Worm (Caenorhabditis elegans) whole organism, L1 larva: ENCODE results near the gene T24G10.2.
A peak's percentile ranks its signal among the peaks of the same experiment; 100 is the strongest.

Experiments
- C04F5.9 ChIP-seq: sonication (generic microtip); optimal IDR thresholded peaks from 2 replicates; lab custom pipeline; 2016; ENCODE audit warnings: missing genetic modification characterization, missing compliant biosample characterization
- C34B4.2 ChIP-seq: sonication (generic microtip); optimal IDR thresholded peaks from 2 replicates; lab custom pipeline; 2017; ENCODE audit warnings: mild to moderate bottlenecking, missing genetic modification characterization, missing compliant biosample characterization
- Y116A8C.19 ChIP-seq: sonication (generic microtip); optimal IDR thresholded peaks from 2 replicates; lab custom pipeline; 2016; ENCODE audit warnings: missing compliant biosample characterization, missing genetic modification characterization, borderline replicate concordance
- aha-1 ChIP-seq: fragments of 150-350 bp; optimal IDR thresholded peaks from 2 replicates; lab custom pipeline; 2014; ENCODE audit warnings: missing biosample characterization, missing genetic modification characterization
- ama-1 ChIP-seq: fragments of 150-350 bp; optimal IDR thresholded peaks from 2 replicates; lab custom pipeline; 2014
- blmp-1 ChIP-seq: fragments of 150-350 bp; optimal IDR thresholded peaks from 2 replicates; lab custom pipeline; 2014; ENCODE audit warnings: missing biosample characterization, missing genetic modification characterization
- ceh-63 ChIP-seq: fragments of 200-800 bp; sonication (Bioruptor generic); optimal IDR thresholded peaks from 2 replicates; lab custom pipeline; 2018; ENCODE audit warnings: mild to moderate bottlenecking, missing genetic modification characterization, missing compliant biosample characterization
- ceh-82 ChIP-seq, 3 experiments: fragments of 150-350 bp in 1 of 3; sonication (generic microtip) in 2 of 3; optimal IDR thresholded peaks; 2 replicates each; lab custom pipeline; 2014 to 2017; ENCODE audit warnings: missing biosample characterization in 3 of 3, missing genetic modification characterization in 3 of 3
- ceh-88 ChIP-seq: fragments of 200-800 bp; sonication (Bioruptor generic); IDR thresholded peaks from 2 replicates; pipeline ENCODE4 v1.3.6; 2022; ENCODE audit warnings: missing genetic modification characterization, missing compliant biosample characterization
- dpl-1 ChIP-seq, 3 experiments: fragments of 150-350 bp in 2 of 3; sonication (generic microtip) in 1 of 3; optimal IDR thresholded peaks; 2 replicates each; lab custom pipeline; 2014 to 2017; ENCODE audit warnings: missing biosample characterization in 3 of 3, missing genetic modification characterization in 3 of 3, missing genetic modification reagents in 3 of 3
- dsc-1 ChIP-seq: sonication (generic microtip); optimal IDR thresholded peaks from 2 replicates; lab custom pipeline; 2016; ENCODE audit warnings: mild to moderate bottlenecking, missing genetic modification characterization, missing compliant biosample characterization
- efl-1 ChIP-seq, 4 experiments: fragments of 150-350 bp; optimal IDR thresholded peaks in 3 of 4; peaks in 1 of 4; 1 replicate in 1 of 4; 2 replicates in 3 of 4; lab custom pipeline; 2014; ENCODE audit warnings: missing biosample characterization in 2 of 4, missing genetic modification characterization in 2 of 4, missing genetic modification reagents in 2 of 4
- egl-13 ChIP-seq: sonication (generic microtip); optimal IDR thresholded peaks from 2 replicates; lab custom pipeline; 2016; ENCODE audit warnings: missing genotype, missing genetic modification reagents, missing genetic modification characterization, missing compliant biosample characterization
- egl-27 ChIP-seq, 2 experiments: fragments of 150-350 bp in 1 of 2; sonication (generic microtip); optimal IDR thresholded peaks; 3 replicates each; lab custom pipeline; 2017 to 2018; ENCODE audit warnings: missing biosample characterization in 2 of 2, missing genetic modification characterization in 2 of 2, missing genetic modification reagents in 2 of 2
- elt-3 ChIP-seq, 6 experiments: fragments of 150-350 bp in 1 of 6; sonication (generic microtip); optimal IDR thresholded peaks; 2 replicates each; lab custom pipeline; 2017 to 2018; ENCODE audit warnings: missing biosample characterization in 6 of 6, missing genetic modification characterization in 6 of 6, inconsistent platforms in 1 of 6
- fkh-10 ChIP-seq: sonication (generic microtip); optimal IDR thresholded peaks from 2 replicates; lab custom pipeline; 2017; ENCODE audit warnings: missing biosample characterization, missing genetic modification reagents, missing genetic modification characterization
- fkh-4 ChIP-seq: sonication (generic microtip); optimal IDR thresholded peaks from 2 replicates; lab custom pipeline; 2016; ENCODE audit warnings: missing compliant biosample characterization, missing genetic modification characterization, borderline replicate concordance
- fkh-8 ChIP-seq: sonication (generic microtip); optimal IDR thresholded peaks from 2 replicates; lab custom pipeline; 2016; ENCODE audit warnings: mild to moderate bottlenecking, missing genetic modification characterization, missing compliant biosample characterization
- fos-1 ChIP-seq: fragments of 150-350 bp; optimal IDR thresholded peaks from 2 replicates; lab custom pipeline; 2014; ENCODE audit warnings: missing biosample characterization, missing genetic modification characterization
- hlh-17 ChIP-seq: fragments of 200-800 bp; sonication (Bioruptor generic); optimal IDR thresholded peaks from 2 replicates; lab custom pipeline; 2018; ENCODE audit warnings: missing genetic modification characterization, mild to moderate bottlenecking, missing compliant biosample characterization, moderate library complexity, borderline replicate concordance
- hlh-4 ChIP-seq: sonication (generic microtip); optimal IDR thresholded peaks from 2 replicates; lab custom pipeline; 2016; ENCODE audit warnings: mild to moderate bottlenecking, missing genetic modification characterization, missing compliant biosample characterization
- hpl-2 ChIP-seq: fragments of 150-350 bp; optimal IDR thresholded peaks from 2 replicates; lab custom pipeline; 2014; ENCODE audit warnings: missing biosample characterization, missing genetic modification reagents, missing genetic modification characterization
- irx-1 ChIP-seq: sonication (generic microtip); optimal IDR thresholded peaks from 2 replicates; lab custom pipeline; 2016; ENCODE audit warnings: missing genetic modification characterization, missing compliant biosample characterization
- isw-1 ChIP-seq: fragments of 200-800 bp; sonication (Bioruptor generic); IDR thresholded peaks from 2 replicates; pipeline ENCODE4 v1.3.6; 2022; ENCODE audit warnings: missing genetic modification characterization, missing compliant biosample characterization
- lin-14 ChIP-seq: fragments of 200-800 bp; sonication (Bioruptor generic); optimal IDR thresholded peaks from 2 replicates; lab custom pipeline; 2018; ENCODE audit warnings: mild to moderate bottlenecking, missing genetic modification characterization, moderate library complexity, missing compliant biosample characterization
- lin-15B ChIP-seq: fragments of 150-350 bp; sonication (generic microtip); optimal IDR thresholded peaks from 3 replicates; lab custom pipeline; 2014; ENCODE audit warnings: missing biosample characterization, missing genetic modification characterization
- lin-35 ChIP-seq, 2 experiments: fragments of 150-350 bp; optimal IDR thresholded peaks; 2 replicates each; lab custom pipeline; 2014; ENCODE audit warnings: missing biosample characterization in 2 of 2, missing genetic modification characterization in 2 of 2, missing genetic modification reagents in 2 of 2
- mab-9 ChIP-seq: fragments of 200-800 bp; sonication (Bioruptor generic); IDR thresholded peaks from 2 replicates; pipeline ENCODE4 v1.3.6; 2022; ENCODE audit warnings: missing genetic modification reagents, missing genetic modification characterization, missing compliant biosample characterization
- mef-2 ChIP-seq: fragments of 150-350 bp; optimal IDR thresholded peaks from 2 replicates; lab custom pipeline; 2014; ENCODE audit warnings: missing biosample characterization, missing genetic modification characterization
- mep-1 ChIP-seq: fragments of 150-350 bp; optimal IDR thresholded peaks from 2 replicates; lab custom pipeline; 2014; ENCODE audit warnings: missing biosample characterization, missing genetic modification characterization
- nhr-11 ChIP-seq: fragments of 150-350 bp; optimal IDR thresholded peaks from 2 replicates; lab custom pipeline; 2014; ENCODE audit warnings: missing biosample characterization, missing genetic modification characterization
- nhr-12 ChIP-seq: sonication (generic microtip); optimal IDR thresholded peaks from 2 replicates; lab custom pipeline; 2017; ENCODE audit warnings: missing biosample characterization, missing genetic modification characterization
- nhr-20 ChIP-seq: sonication (generic microtip); optimal IDR thresholded peaks from 2 replicates; lab custom pipeline; 2016; ENCODE audit warnings: mild to moderate bottlenecking, missing genetic modification characterization, missing compliant biosample characterization
- nhr-237 ChIP-seq: fragments of 150-350 bp; optimal IDR thresholded peaks from 2 replicates; lab custom pipeline; 2014; ENCODE audit warnings: missing biosample characterization, missing genetic modification characterization
- nhr-47 ChIP-seq: sonication (generic microtip); optimal IDR thresholded peaks from 2 replicates; lab custom pipeline; 2016; ENCODE audit warnings: mild to moderate bottlenecking, missing genetic modification characterization, moderate library complexity, missing compliant biosample characterization
- nhr-77 ChIP-seq: fragments of 150-350 bp; optimal IDR thresholded peaks from 2 replicates; lab custom pipeline; 2014; ENCODE audit warnings: missing biosample characterization, missing genetic modification characterization
- nhr-84 ChIP-seq: sonication (generic microtip); optimal IDR thresholded peaks from 2 replicates; lab custom pipeline; 2017; ENCODE audit warnings: missing biosample characterization, missing genetic modification characterization
- pag-3 ChIP-seq: sonication (generic microtip); optimal IDR thresholded peaks from 2 replicates; lab custom pipeline; 2017; ENCODE audit warnings: missing genetic modification characterization, mild to moderate bottlenecking, missing compliant biosample characterization, antibody characterized with exemption, borderline replicate concordance; ENCODE audit not compliant: insufficient read depth
- pax-3 ChIP-seq: fragments of 200-800 bp; sonication (Bioruptor generic); optimal IDR thresholded peaks from 2 replicates; lab custom pipeline; 2018; ENCODE audit warnings: mild to moderate bottlenecking, missing genetic modification characterization, moderate library complexity, missing compliant biosample characterization
- pqm-1 ChIP-seq: sonication (generic microtip); optimal IDR thresholded peaks from 3 replicates; lab custom pipeline; 2017; ENCODE audit warnings: missing biosample characterization, missing genetic modification characterization
- rnt-1 ChIP-seq: sonication (generic microtip); optimal IDR thresholded peaks from 2 replicates; lab custom pipeline; 2016; ENCODE audit warnings: mild to moderate bottlenecking, missing genetic modification characterization, moderate library complexity, missing compliant biosample characterization
- skn-1 ChIP-seq: fragments of 150-350 bp; optimal IDR thresholded peaks from 2 replicates; lab custom pipeline; 2014; ENCODE audit warnings: missing biosample characterization, missing genetic modification characterization
- snpc-4 ChIP-seq: fragments of 150-350 bp; optimal IDR thresholded peaks from 2 replicates; lab custom pipeline; 2014; ENCODE audit warnings: missing biosample characterization, missing genetic modification characterization
- sox-4 ChIP-seq: sonication (generic microtip); optimal IDR thresholded peaks from 2 replicates; lab custom pipeline; 2016; ENCODE audit warnings: missing genetic modification characterization, missing compliant biosample characterization
- sptf-1 ChIP-seq: fragments of 150-350 bp; optimal IDR thresholded peaks from 2 replicates; lab custom pipeline; 2014; ENCODE audit warnings: missing biosample characterization, missing genetic modification characterization
- sup-37 ChIP-seq: fragments of 200-800 bp; sonication (Bioruptor generic); optimal IDR thresholded peaks from 2 replicates; lab custom pipeline; 2018; ENCODE audit warnings: mild to moderate bottlenecking, missing genetic modification characterization, missing compliant biosample characterization
- swsn-7 ChIP-seq: sonication (generic microtip); optimal IDR thresholded peaks from 2 replicates; lab custom pipeline; 2016; ENCODE audit warnings: missing genetic modification characterization, missing compliant biosample characterization
- tbx-2 ChIP-seq: sonication (generic microtip); optimal IDR thresholded peaks from 2 replicates; lab custom pipeline; 2016; ENCODE audit warnings: missing genetic modification characterization, missing compliant biosample characterization
- unc-130 ChIP-seq: fragments of 150-350 bp; optimal IDR thresholded peaks from 2 replicates; lab custom pipeline; 2017; ENCODE audit warnings: missing biosample characterization, missing genetic modification characterization, inconsistent platforms
- unc-62 ChIP-seq: fragments of 150-350 bp; optimal IDR thresholded peaks from 2 replicates; lab custom pipeline; 2014; ENCODE audit warnings: missing biosample characterization, missing genetic modification reagents, missing genetic modification characterization
- unc-98 ChIP-seq: fragments of 200-800 bp; sonication (Bioruptor generic); IDR thresholded peaks from 2 replicates; pipeline ENCODE4 v1.3.6; 2022; ENCODE audit warnings: missing genetic modification characterization, missing compliant biosample characterization
- xbp-1 ChIP-seq: sonication (generic microtip); optimal IDR thresholded peaks from 2 replicates; lab custom pipeline; 2016; ENCODE audit warnings: missing genetic modification characterization, missing compliant biosample characterization
- zip-4 ChIP-seq: fragments of 200-800 bp; sonication (Bioruptor generic); optimal IDR thresholded peaks from 2 replicates; lab custom pipeline; 2018; ENCODE audit warnings: mild to moderate bottlenecking, missing genetic modification characterization, moderate library complexity, missing compliant biosample characterization

The T24G10.2 gene

DNA sequence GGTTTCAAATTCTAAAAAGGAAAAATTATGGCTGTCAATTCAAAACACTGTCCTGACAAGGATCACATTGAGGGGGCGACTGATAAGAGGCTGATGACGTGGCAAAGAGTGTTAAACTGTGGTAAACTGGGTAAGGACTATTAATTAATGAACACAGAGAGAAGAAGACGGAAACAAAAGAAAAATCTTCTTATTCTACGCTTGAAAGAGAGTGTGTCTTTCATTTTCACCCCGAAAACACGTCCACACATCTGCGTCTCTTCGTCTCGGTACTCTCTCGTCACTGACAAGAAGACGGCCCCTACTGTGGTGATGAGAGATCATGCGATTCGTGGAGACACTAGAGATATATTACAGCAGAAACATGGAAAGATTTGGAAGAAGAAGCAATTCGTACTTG lies 21.2 kb downstream of the T24G10.2 start:
- TF ChIP-seq dsc-1 (tag; lab: Kevin White, UChicago) = peak; percentile 36
- TF ChIP-seq sptf-1 (tag; lab: Kevin White, UChicago) = no peak
- no peak for TF ChIP-seq fkh-8 (tag; lab: Kevin White, UChicago)
- TF ChIP-seq rnt-1 (tag; lab: Kevin White, UChicago) = peak; percentile 70
- TF ChIP-seq nhr-47 (tag; lab: Kevin White, UChicago) = no peak
- TF ChIP-seq fkh-4 (tag; lab: Kevin White, UChicago) = no peak
- TF ChIP-seq ceh-63 (GFP tag; lab: Kevin White, UChicago) = no peak
- no peak for TF ChIP-seq pqm-1
- TF ChIP-seq ceh-88 (GFP tag; lab: Robert Waterston, UW) = no peak
- no peak for TF ChIP-seq nhr-11 (tag; lab: Kevin White, UChicago)
- no peak for TF ChIP-seq pag-3 (tag; lab: Kevin White, UChicago)
- TF ChIP-seq sup-37 (GFP tag; lab: Kevin White, UChicago) = no peak
- TF ChIP-seq dpl-1 (GFP tag; optimal IDR thresholded peaks at IDR 0.05; lab: Kevin White, UChicago) = peak in 1 of 3 experiments; percentile 4
- TF ChIP-seq nhr-237 (tag; lab: Kevin White, UChicago) = no peak
- TF ChIP-seq egl-13 (tag; lab: Kevin White, UChicago) = no peak
- TF ChIP-seq hlh-4 = no peak
- TF ChIP-seq mef-2 (tag; lab: Kevin White, UChicago) = no peak
- TF ChIP-seq C04F5.9 (tag; lab: Kevin White, UChicago) = no peak
- TF ChIP-seq pax-3 (tag; lab: Kevin White, UChicago) = no peak
- peak in 1 of 2 experiments; percentile 16 for TF ChIP-seq efl-1 (optimal IDR thresholded peaks at IDR 0.05; lab: Kevin White, UChicago)
- no peak for TF ChIP-seq efl-1 (GFP tag; optimal IDR thresholded peaks at IDR 0.05 in 1 of 2; lab: Kevin White, UChicago)
- no peak for TF ChIP-seq egl-27 (tag; optimal IDR thresholded peaks at IDR 0.05; lab: Kevin White, UChicago)
- no peak for TF ChIP-seq isw-1 (GFP tag; lab: Robert Waterston, UW)
- TF ChIP-seq skn-1 (tag; lab: Kevin White, UChicago) = no peak
- TF ChIP-seq unc-130 (tag; lab: Kevin White, UChicago) = no peak
- TF ChIP-seq hpl-2 (GFP tag; lab: Kevin White, UChicago) = no peak
- TF ChIP-seq mep-1 (tag; lab: Kevin White, UChicago) = no peak
- TF ChIP-seq aha-1 (tag; lab: Kevin White, UChicago) = no peak
- no peak for TF ChIP-seq nhr-77 (tag; lab: Kevin White, UChicago)
- no peak for TF ChIP-seq fkh-10 (GFP tag; lab: Kevin White, UChicago)
- peak; percentile 22 for TF ChIP-seq nhr-20
- peak; percentile 73 for TF ChIP-seq lin-14
- TF ChIP-seq Y116A8C.19 (tag; lab: Kevin White, UChicago) = no peak
- TF ChIP-seq tbx-2 (tag; lab: Kevin White, UChicago) = no peak
- TF ChIP-seq xbp-1 (tag; lab: Kevin White, UChicago) = no peak
- no peak for TF ChIP-seq lin-15B (tag; lab: Kevin White, UChicago)
- no peak for TF ChIP-seq ceh-82 (tag; optimal IDR thresholded peaks at IDR 0.05; lab: Kevin White, UChicago)
- TF ChIP-seq lin-35 (GFP tag; optimal IDR thresholded peaks at IDR 0.05; lab: Kevin White, UChicago) = peak in 1 of 2 experiments; percentile 21
- TF ChIP-seq swsn-7 = no peak
- TF ChIP-seq unc-62 = no peak
- no peak for TF ChIP-seq unc-98 (GFP tag; lab: Robert Waterston, UW)
- no peak for TF ChIP-seq C34B4.2
- no peak for TF ChIP-seq snpc-4 (tag; lab: Kevin White, UChicago)
- TF ChIP-seq elt-3 (tag; optimal IDR thresholded peaks at IDR 0.05; lab: Kevin White, UChicago) = peak in 2 of 6 experiments; percentile 10 to 33
- TF ChIP-seq blmp-1 (tag; lab: Kevin White, UChicago) = peak; percentile 93
- TF ChIP-seq fos-1 (tag; lab: Kevin White, UChicago) = no peak
- no peak for TF ChIP-seq irx-1
- no peak for TF ChIP-seq sox-4 (tag; lab: Kevin White, UChicago)
- no peak for TF ChIP-seq hlh-17 (GFP tag; lab: Kevin White, UChicago)
- TF ChIP-seq nhr-84 (tag; lab: Kevin White, UChicago) = no peak
- TF ChIP-seq nhr-12 (tag; lab: Kevin White, UChicago) = no peak
- no peak for TF ChIP-seq zip-4
- no peak for TF ChIP-seq ama-1 (lab: Kevin White, UChicago)
- no peak for TF ChIP-seq mab-9 (GFP tag; lab: Robert Waterston, UW)
